Worm (Caenorhabditis elegans): ENCODE results near the gene klp-19.

The klp-19 gene

ce11 chrIII:13315071-13315470 lies 8.0 kb upstream of the klp-19 start, which contains the start of gene dph-7:
Gene dph-7, plus strand, starts transcription at chrIII:13315123.
- TF ChIP-seq madf-10 (tag; optimal IDR thresholded peaks at IDR 0.05) (no peak), egl-18 (GFP tag; IDR thresholded peaks at IDR 0.05) (no peak), attf-3 (GFP tag; conservative IDR thresholded peaks at IDR 0.05) (no peak), egl-44 (GFP tag; IDR thresholded peaks at IDR 0.05) (no peak), die-1 (tag; optimal IDR thresholded peaks at IDR 0.05) (no peak), sptf-2 (GFP tag; optimal IDR thresholded peaks at IDR 0.05) (no peak), pha-4 (tag; optimal IDR thresholded peaks at IDR 0.05) (no peak), ceh-79 (tag; optimal IDR thresholded peaks at IDR 0.05) (no peak), tbp1 (GFP tag; optimal IDR thresholded peaks at IDR 0.05) (no peak)

ce11 chrIII:13314636-13315035 lies 7.6 kb upstream of the klp-19 start:
- TF ChIP-seq madf-6 (GFP tag; IDR thresholded peaks at IDR 0.05) (peak; percentile 50), F33H1.4 (GFP tag; IDR thresholded peaks at IDR 0.05) (peak; percentile 48), lsl-1 (GFP tag; optimal IDR thresholded peaks at IDR 0.05) (peak; percentile 56), zfh-2 (GFP tag; conservative IDR thresholded peaks at IDR 0.05) (no peak)

- TF ChIP-seq aptf-2 (GFP tag; conservative IDR thresholded peaks at IDR 0.05), result no peak
- peak; percentile 10 for TF ChIP-seq attf-5 (GFP tag; optimal IDR thresholded peaks at IDR 0.05)
Measured at ce11 chrIII:13313788-13314187, 6.7 kb upstream of the klp-19 start, which contains the start of gene Y43F4B.10. Gene Y43F4B.10, plus strand, starts transcription at chrIII:13314068.

- TF ChIP-seq ceh-40 (GFP tag; IDR thresholded peaks at IDR 0.05), result no peak
- peak; percentile 27 for TF ChIP-seq attf-5 (GFP tag; optimal IDR thresholded peaks at IDR 0.05)
Measured at ce11 chrIII:13310552-13310951, 3.5 kb upstream of the klp-19 start.

ce11 chrIII:13305537-13305936 lies 1.5 kb downstream of the klp-19 start:
- TF ChIP-seq ama-1 (optimal IDR thresholded peaks at IDR 0.05) (no peak), ama-1 (GFP tag; optimal IDR thresholded peaks at IDR 0.05) (no peak), sea-2 (GFP tag; IDR thresholded peaks at IDR 0.05) (no peak), ZK185.1 (tag; optimal IDR thresholded peaks at IDR 0.05; ENCODE audit: poor library complexity, severe bottlenecking) (no peak), lin-26 (GFP tag; IDR thresholded peaks at IDR 0.05) (peak; percentile 35; the same call in 1 of the 2 replicates), egrh-3 (GFP tag; IDR thresholded peaks at IDR 0.05) (no peak)

- peak; percentile 48 for TF ChIP-seq snpc-1.3 (tag; optimal IDR thresholded peaks at IDR 0.05; ENCODE audit: insufficient read depth)
- no peak for TF ChIP-seq dpl-1 (GFP tag; optimal IDR thresholded peaks at IDR 0.05)
- TF ChIP-seq ZK185.1 (tag; optimal IDR thresholded peaks at IDR 0.05; ENCODE audit: poor library complexity, severe bottlenecking), result no peak
- TF ChIP-seq lin-26 (GFP tag; IDR thresholded peaks at IDR 0.05), result peak; percentile 21; the same call in 1 of the 2 replicates
- 0 out of 2 replicates have a peak, but pooled peaks have one; percentile 4 for TF ChIP-seq hmg-1.2 (GFP tag; IDR thresholded peaks at IDR 0.05)
- no peak for TF ChIP-seq ztf-6 (GFP tag; IDR thresholded peaks at IDR 0.05)
- TF ChIP-seq efl-1 (GFP tag; optimal IDR thresholded peaks at IDR 0.05), result peak; percentile 7
- no peak for TF ChIP-seq rcor-1 (GFP tag; IDR thresholded peaks at IDR 0.05)
- TF ChIP-seq madf-6 (GFP tag; IDR thresholded peaks at IDR 0.05), result peak; percentile 12; the same call in 1 of the 2 replicates
- TF ChIP-seq F33H1.4 (GFP tag; IDR thresholded peaks at IDR 0.05), result 0 out of 2 replicates have a peak, but pooled peaks have one; percentile 7
- no peak for TF ChIP-seq C06A6.2 (GFP tag; conservative IDR thresholded peaks at IDR 0.05)
- no peak for TF ChIP-seq rpc-1 (optimal IDR thresholded peaks at IDR 0.05)
- TF ChIP-seq rpc-1 (tag; optimal IDR thresholded peaks at IDR 0.05), result no peak
- TF ChIP-seq dox-1 (GFP tag; IDR thresholded peaks at IDR 0.05), result peak; percentile 9; the same call in 1 of the 2 replicates
- 0 out of 2 replicates have a peak, but pooled peaks have one; percentile 59 for TF ChIP-seq Y95B8A.8 (GFP tag; IDR thresholded peaks at IDR 0.05)
- TF ChIP-seq hlh-26 (GFP tag; conservative IDR thresholded peaks at IDR 0.05), result no peak
- no peak for TF ChIP-seq ama-1 (optimal IDR thresholded peaks at IDR 0.05)
- peak in 1 of 2 experiments; percentile 51 for TF ChIP-seq ama-1 (GFP tag; optimal IDR thresholded peaks at IDR 0.05)
- peak; percentile 53 for TF ChIP-seq attf-6 (GFP tag; IDR thresholded peaks at IDR 0.05)
- no peak for TF ChIP-seq die-1 (tag; optimal IDR thresholded peaks at IDR 0.05)
- peak; percentile 67 for TF ChIP-seq Y53G8AR.9 (GFP tag; conservative IDR thresholded peaks at IDR 0.05)
- TF ChIP-seq D2030.7 (GFP tag; IDR thresholded peaks at IDR 0.05), result 0 out of 2 replicates have a peak, but pooled peaks have one; percentile 43
- TF ChIP-seq cebp-1 (GFP tag; IDR thresholded peaks at IDR 0.05), result no peak
- peak; percentile 6 for TF ChIP-seq cebp-1 (tag; optimal IDR thresholded peaks at IDR 0.05)
- peak; percentile 49 for TF ChIP-seq tlf-1 (GFP tag; optimal IDR thresholded peaks at IDR 0.05)
Measured at ce11 chrIII:13302578-13302977, 4.5 kb downstream of the klp-19 start.

Measured in whole organism, young adult.